Worm (Caenorhabditis elegans): ENCODE measurements around the gene snrp-200.

ce11 chrII:12769947-12770346, 33.2 kb upstream of the snrp-200 start:
- TF ChIP-seq nhr-237 (tag; optimal IDR thresholded peaks at IDR 0.05) (no peak), nhr-28 (tag; optimal IDR thresholded peaks at IDR 0.05) (no peak), egl-27 (tag; optimal IDR thresholded peaks at IDR 0.05) (no peak), ceh-88 (GFP tag; IDR thresholded peaks at IDR 0.05) (no peak), zag-1 (tag; optimal IDR thresholded peaks at IDR 0.05) (no peak), nhr-12 (tag; optimal IDR thresholded peaks at IDR 0.05) (no peak)
